Worm (Caenorhabditis elegans) whole organism, L2 larva: ENCODE results near the gene F42A10.9.
A peak's percentile ranks its signal among the peaks of the same experiment; 100 is the strongest.

ENCODE experiments used
- aly-2 ChIP-seq: fragments of 150-350 bp; optimal IDR thresholded peaks from 2 replicates; lab custom pipeline; 2014; ENCODE audit warnings: missing biosample characterization, missing genetic modification characterization
- nhr-11 ChIP-seq: fragments of 150-350 bp; optimal IDR thresholded peaks from 2 replicates; lab custom pipeline; 2014; ENCODE audit warnings: missing biosample characterization, missing genetic modification characterization
- nhr-12 ChIP-seq: fragments of 150-350 bp; optimal IDR thresholded peaks from 2 replicates; lab custom pipeline; 2014; ENCODE audit warnings: missing biosample characterization, missing genetic modification characterization
- nhr-21 ChIP-seq: fragments of 150-350 bp; optimal IDR thresholded peaks from 2 replicates; lab custom pipeline; 2014; ENCODE audit warnings: missing biosample characterization, missing genetic modification characterization
- unc-39 ChIP-seq: fragments of 150-350 bp; optimal IDR thresholded peaks from 2 replicates; lab custom pipeline; 2014; ENCODE audit warnings: missing biosample characterization, missing genetic modification characterization

DNA sequence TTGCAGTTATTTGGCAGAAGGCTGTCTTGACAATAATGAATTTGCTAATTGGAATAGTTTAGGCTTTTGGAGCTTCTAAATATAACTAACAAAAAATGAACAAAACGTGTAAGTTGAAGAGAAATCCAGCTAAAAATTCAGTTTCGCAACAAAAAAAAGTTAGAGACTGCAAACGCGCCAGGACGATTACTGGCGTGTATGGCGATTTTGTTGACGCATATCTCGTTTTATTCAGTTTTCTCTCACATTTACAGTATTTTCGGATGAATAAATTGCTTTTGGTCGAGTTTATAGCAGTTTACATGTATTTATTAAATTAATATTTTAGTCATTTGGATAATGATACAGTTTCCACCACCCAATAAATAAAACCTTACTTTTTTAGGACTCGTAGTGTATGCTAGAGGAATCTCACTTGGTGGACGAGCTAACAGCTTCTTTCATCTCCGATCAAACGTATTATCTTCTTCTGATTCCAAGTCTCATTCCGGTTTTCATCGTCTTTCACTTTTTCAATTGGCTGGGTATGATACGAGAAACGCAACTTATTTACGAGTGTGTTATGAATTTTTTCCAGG lies 8.7 kb downstream of the F42A10.9 start, which contains the start of the genes abcf-3 and F42A10.5:
- TF ChIP-seq unc-39 (no peak), nhr-12 (tag; lab: Kevin White, UChicago) (no peak), aly-2 (tag; lab: Kevin White, UChicago) (no peak), nhr-11 (tag; lab: Kevin White, UChicago) (no peak), nhr-21 (tag; lab: Kevin White, UChicago) (peak; percentile 57)
